Fruit fly (Drosophila melanogaster) whole organism, larva: ENCODE data around the gene VhaAC39-1.

Experiments used
- noc ChIP-seq: fragments of 200-800 bp; sonication (Bioruptor generic); optimal IDR thresholded peaks from 3 replicates; lab custom pipeline; 2019; ENCODE audit warnings: missing biosample characterization, mild to moderate bottlenecking, missing genetic modification characterization, moderate library complexity

VhaAC39-1 gene

dm6 chrX:3880645-3881316 is at the start of gene VhaAC39-1:
Gene VhaAC39-1 (plus strand): TSS chrX:3880748.
- peak; percentile 2 for TF ChIP-seq noc (tag; lab: Kevin White, UChicago)

DNA sequence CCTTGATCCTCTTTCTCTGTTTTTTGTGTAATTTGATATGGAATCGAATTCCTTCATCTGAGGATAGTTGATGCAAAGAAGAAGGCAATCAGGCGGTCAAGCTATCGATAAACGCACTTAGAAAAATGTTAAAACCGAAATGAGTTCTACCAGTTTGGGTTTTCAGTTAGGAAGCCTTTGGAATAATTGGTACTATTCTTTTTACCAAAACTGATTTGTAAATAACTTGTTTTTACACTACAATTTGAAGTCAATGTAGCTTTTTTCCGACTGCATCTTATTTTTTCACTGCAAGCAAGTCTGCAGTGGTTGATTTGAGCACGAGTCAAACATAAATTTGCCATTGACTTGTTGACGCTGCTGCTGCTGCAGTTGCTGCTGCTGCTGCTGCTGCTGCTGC is 48.8 kb upstream of the VhaAC39-1 start:
- no peak for TF ChIP-seq noc (tag; lab: Kevin White, UChicago)

- no peak for TF ChIP-seq noc (tag; lab: Kevin White, UChicago)
Observed at dm6 chrX:3832226-3832625, 48.3 kb upstream of the VhaAC39-1 start.

dm6 chrX:3833109-3833657 is 47.4 kb upstream of the VhaAC39-1 start:
- TF ChIP-seq noc (tag; lab: Kevin White, UChicago), result no peak

DNA sequence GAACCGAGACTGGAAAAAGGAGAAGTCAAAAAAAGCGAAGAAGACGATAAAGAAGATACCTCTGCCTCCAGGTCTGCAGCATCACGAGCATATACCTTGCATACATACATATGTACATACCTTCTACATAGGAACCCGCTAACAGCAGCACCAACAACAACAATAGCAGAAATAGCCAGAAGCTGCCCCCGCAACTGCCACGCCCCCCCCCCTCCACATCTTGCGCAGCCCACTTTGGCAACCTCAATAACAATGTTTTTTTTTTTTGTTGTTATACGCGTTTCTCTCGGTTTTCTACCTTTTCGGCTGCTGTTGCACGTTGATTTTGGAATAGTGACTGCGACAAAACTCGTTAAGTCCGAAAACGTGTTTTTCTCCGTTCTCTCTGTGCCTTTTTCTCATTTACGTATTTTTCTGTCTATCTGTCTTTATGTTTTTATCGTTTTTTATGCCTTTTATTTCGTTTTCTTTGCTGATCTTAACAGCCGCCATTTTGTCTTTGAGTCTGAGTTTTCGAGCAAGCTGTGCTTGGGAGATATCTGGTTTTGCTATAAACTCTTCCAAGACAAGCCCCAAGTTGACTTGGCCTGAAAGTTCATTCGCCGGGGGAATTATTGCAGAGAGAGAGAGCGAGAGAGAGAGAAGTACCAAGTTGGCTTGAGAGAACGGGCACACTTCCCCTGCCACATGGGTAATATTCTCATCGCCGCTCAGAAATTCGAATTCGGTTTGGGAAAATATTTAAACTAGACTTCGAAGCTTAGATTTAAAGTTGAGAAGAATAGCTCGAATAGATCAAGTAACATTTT is 45.4 kb upstream of the VhaAC39-1 start:
- TF ChIP-seq noc (tag; lab: Kevin White, UChicago), result no peak

- TF ChIP-seq noc (tag; lab: Kevin White, UChicago), result no peak
Observed at dm6 chrX:3835764-3836342, 44.7 kb upstream of the VhaAC39-1 start.

DNA sequence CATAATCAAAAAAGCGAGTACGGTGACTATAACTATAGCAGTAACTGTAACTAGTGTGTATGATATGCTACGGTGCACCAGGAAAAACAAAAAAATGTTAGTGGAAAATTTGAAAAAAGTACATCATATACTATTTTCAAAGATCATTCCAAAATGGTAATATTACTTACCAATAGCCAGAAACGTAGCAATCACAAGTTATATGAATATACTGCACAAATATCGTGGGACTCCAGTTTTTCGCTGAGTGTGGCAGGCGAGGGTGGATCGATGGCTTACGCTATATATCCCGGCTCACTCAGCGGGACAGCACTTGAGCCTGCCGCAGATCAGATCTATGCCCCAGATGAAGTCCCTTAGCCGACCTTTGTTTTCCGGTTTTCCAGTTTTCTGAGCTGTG is 42.9 kb upstream of the VhaAC39-1 start:
- TF ChIP-seq noc (tag; lab: Kevin White, UChicago), result no peak

DNA sequence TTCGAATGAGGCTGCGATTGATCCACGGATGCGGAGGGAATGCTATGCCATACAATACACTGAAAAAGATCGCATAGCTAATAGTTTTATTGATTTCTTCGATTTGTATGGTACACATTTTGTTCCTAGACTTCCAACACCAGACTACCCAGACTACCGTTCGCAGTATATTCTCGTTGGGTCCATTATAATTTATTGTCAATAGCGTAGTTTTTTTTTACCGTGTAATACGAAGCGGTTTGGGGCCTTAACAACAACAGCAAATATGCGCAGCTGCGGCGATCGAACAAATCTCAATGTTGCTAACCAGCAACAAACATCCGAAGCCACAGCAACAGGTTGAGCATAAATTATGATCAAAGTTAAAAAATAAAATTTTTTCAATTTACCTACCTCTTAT is 41.9 kb upstream of the VhaAC39-1 start:
- peak; percentile 76 for TF ChIP-seq noc (tag; lab: Kevin White, UChicago)

dm6 chrX:3840962-3841361 is 39.6 kb upstream of the VhaAC39-1 start:
- peak; percentile 3 for TF ChIP-seq noc (tag; lab: Kevin White, UChicago)

DNA sequence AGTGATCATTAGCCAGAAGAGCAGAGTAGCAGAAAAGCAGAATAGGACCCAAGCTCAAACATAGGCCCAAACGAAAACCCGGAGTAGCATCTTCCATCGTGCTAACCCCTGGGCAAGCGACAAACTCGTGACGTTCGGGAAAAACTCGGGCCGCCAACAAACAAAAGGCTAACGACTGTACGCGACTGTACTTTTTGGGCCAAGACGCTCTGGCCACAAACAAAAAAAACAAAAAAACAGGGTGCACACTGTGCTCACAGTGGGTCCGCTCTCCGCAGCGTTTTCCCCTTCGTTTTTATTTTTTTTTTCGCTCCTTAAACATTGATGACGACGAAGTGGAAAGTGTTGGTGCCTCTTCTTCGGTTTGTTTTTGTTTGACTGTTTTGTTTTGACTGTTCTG is 37.6 kb upstream of the VhaAC39-1 start:
- no peak for TF ChIP-seq noc (tag; lab: Kevin White, UChicago)

DNA sequence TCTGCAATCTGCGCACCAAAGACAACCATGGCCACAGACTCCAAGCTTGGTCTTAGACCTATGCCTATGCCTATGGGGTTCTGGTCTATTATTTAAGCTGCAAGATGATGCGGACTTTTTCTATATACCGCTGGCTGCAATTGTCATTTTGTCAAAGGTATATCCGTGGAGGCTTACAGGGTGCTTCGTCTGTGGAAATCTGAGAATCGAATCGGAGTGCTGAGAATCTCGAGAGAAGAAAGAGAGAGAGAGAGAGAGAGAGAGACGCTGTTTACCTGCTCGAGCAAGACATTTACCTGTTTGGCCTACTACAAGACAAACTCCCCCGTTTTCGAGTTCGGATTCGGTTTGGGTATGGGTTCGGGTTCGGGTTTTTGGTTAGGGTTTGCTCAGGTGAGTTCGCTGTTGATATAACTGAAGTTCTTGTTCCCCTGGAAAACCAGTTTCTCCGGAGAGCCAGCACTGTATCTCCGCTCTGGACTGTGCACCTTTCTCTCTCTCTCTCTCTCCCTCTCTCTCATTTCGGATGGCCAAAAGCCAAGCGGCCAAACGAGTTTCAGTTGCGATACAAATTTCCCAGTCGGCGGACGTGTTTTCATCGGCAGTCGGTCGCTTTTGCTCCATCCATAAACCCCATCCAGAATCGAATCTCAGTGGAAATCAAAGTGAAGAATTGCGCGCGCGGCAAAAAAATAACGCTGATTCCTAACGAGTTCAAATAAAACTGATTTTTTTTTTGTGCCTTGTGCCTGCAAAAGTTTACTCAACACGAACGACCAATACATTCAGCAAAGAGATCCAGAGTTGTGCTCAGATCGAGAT is 35.0 kb upstream of the VhaAC39-1 start:
- TF ChIP-seq noc (tag; lab: Kevin White, UChicago), result no peak

DNA sequence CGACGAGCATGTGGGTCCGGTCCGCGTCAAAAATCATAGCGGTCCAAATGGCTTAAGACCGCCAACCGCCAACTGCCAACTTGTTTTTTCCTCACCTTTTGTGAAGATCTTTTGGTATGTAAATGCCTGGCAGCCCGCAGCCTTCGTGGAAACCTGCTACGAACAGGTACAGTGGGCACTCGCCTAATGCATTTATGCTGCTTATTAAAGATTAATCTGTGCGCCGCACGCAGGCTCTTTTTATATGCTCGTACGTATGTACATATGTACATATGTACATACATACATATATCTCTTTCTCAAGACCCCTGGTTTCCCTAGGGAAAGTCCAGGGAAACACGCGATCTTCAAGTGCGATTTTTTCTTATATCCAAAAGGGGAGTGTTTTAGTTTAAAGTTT is 34.2 kb upstream of the VhaAC39-1 start:
- no peak for TF ChIP-seq noc (tag; lab: Kevin White, UChicago)

DNA sequence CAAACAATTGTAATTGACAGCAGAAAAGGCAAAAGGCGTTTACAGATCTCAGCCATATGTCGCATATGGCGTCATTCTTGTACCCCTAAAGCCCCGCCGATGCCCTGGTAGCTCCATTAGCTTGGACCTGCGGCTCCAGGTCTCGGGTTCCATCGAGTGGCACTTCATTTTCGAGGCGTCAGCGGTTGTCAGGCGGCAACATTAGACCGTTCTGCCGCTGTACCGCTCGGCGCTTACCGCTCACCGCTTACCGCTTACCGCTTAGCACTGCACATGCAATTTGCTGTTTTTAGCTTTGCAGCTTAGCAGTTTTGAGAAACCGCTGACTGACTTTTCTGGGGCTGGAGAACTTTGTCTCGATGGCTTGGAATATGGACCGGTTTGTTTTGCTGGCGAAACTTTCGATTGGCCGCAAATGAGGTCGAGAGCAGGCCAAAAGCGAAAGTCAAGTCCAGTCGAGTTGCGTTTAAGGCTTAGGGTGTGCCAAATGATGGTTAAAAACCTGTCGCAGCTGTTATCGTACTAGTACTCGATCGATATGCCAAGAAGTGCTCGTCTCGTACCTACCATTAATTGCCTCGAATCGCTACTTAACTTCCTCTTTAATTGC is 31.0 kb upstream of the VhaAC39-1 start:
- no peak for TF ChIP-seq noc (tag; lab: Kevin White, UChicago)

DNA sequence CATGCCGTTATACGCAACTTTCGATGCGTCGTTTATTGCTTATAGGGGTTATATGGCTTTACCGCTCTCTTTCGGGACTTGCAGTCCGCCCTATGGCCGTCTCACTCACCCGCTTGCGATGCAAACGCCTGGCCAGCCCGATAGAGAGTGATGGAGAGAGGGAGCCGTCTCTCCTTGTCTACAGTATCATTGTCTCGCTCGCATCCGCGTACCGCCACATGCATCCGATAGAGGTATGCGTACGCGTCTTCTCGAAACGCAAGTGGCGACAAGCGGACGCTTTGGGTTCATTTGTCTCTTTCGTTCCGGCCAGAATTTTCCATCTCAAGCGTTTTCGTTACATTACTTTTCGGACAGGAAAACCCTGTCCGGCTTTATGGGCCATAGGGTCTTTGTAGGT is 19.4 kb upstream of the VhaAC39-1 start:
- TF ChIP-seq noc (tag; lab: Kevin White, UChicago), result no peak

- TF ChIP-seq noc (tag; lab: Kevin White, UChicago), result no peak
Observed at dm6 chrX:3862319-3862919, 18.1 kb upstream of the VhaAC39-1 start.
